Worm (Caenorhabditis elegans): ENCODE results near the gene Y38H6C.16.
A peak's percentile ranks its signal among the peaks of the same experiment; 100 is the strongest.

Gene Y38H6C.16

DNA sequence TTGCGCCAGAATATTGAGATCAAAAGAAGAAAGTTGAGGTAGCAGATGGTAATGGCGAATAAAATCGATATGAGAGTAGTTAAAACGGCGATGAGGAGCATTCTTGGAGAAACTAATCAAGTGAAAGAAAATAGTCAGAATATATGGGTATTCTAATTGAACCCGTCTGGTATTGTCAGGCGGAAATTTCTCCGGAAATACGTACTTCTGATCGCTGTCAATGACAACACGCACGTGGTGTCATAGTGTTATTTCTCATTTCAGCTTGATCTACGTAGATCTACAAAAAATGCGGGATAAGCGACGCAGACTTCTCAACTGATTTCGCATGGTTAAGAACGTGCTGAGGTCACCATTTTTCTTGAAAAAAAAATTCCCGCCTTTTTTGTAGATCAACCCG, 46.8 kb downstream of the Y38H6C.16 start, which contains the start of gene srbc-79:
Gene srbc-79 (minus strand): TSS at position 101 of the 400 bp plus-strand sequence.
- TF ChIP-seq fos-1 (tag; optimal IDR thresholded peaks at IDR 0.05) (no peak), lin-39 (tag; optimal IDR thresholded peaks at IDR 0.05) (no peak), nhr-25 (tag; optimal IDR thresholded peaks at IDR 0.05) (no peak), aly-2 (tag; optimal IDR thresholded peaks at IDR 0.05) (no peak), snpc-4 (tag; optimal IDR thresholded peaks at IDR 0.05) (no peak)

ce11 chrV:20489102-20489501, 50.0 kb downstream of the Y38H6C.16 start, which contains the start of gene srbc-78:
Gene srbc-78 (minus strand): TSS chrV:20489202.
- TF ChIP-seq sma-3 (GFP tag; optimal IDR thresholded peaks at IDR 0.05) (no peak), ztf-11 (tag; optimal IDR thresholded peaks at IDR 0.05) (no peak), elt-1 (tag; optimal IDR thresholded peaks at IDR 0.05) (no peak), lin-11 (tag; optimal IDR thresholded peaks at IDR 0.05) (no peak)

DNA sequence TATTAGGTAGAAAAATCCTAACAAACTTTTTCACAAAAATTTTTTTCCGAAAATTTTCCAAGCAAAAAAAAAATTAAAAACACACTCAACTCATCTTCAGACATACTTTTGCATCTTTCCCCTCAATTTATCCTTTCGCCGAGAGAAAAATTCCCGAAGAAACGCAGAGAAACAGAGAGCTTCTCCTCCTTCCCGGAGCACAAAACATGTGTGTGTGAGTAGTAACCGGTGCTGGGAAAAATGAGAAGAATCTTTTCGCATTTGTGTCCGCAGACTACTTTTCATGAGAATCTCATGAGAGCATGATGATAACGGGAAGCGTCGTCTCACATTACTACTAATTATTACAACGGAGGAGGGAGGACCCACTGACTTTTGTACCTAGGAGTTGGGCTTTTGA, 52.6 kb downstream of the Y38H6C.16 start:
- TF ChIP-seq nhr-12 (tag; optimal IDR thresholded peaks at IDR 0.05) = no peak
- no peak for TF ChIP-seq ztf-4 (tag; optimal IDR thresholded peaks at IDR 0.05)
- TF ChIP-seq nhr-11 (tag; optimal IDR thresholded peaks at IDR 0.05) = no peak
- peak; percentile 57 for TF ChIP-seq F13H6.1 (tag; optimal IDR thresholded peaks at IDR 0.05)
- TF ChIP-seq C34F6.9 (tag; optimal IDR thresholded peaks at IDR 0.05) = peak; percentile 4
- TF ChIP-seq nhr-6 (tag; optimal IDR thresholded peaks at IDR 0.05) = no peak
- peak in 1 of 2 experiments; percentile 33 for TF ChIP-seq lsy-2 (tag; optimal IDR thresholded peaks at IDR 0.05)
- no peak for TF ChIP-seq snpc-4 (tag; optimal IDR thresholded peaks at IDR 0.05)
- TF ChIP-seq nhr-237 (tag; optimal IDR thresholded peaks at IDR 0.05) = no peak
- no peak for TF ChIP-seq crh-2 (tag; optimal IDR thresholded peaks at IDR 0.05)
- peak; percentile 16 for TF ChIP-seq unc-55 (GFP tag; optimal IDR thresholded peaks at IDR 0.05)
- TF ChIP-seq nhr-129 (tag; optimal IDR thresholded peaks at IDR 0.05) = peak; percentile 51

All from whole organism, L2 larva.